Worm (Caenorhabditis elegans): ENCODE data around the gene eat-17.

DNA sequence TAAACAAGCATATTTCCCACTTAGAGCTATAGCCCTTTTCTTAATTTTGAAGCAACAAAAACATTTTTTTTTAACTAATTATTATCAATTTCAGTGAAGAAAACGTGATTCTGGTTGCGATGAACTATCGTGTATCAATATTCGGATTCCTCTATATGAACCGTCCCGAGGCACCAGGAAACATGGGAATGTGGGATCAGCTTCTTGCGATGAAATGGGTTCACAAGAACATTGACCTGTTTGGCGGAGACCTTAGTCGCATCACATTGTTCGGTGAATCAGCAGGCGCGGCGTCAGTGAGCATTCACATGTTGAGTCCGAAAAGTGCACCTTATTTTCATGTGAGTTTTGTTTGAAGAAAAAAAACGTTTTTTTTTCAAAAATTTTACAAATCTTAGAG lies 47.7 kb downstream of the eat-17 start:
- TF ChIP-seq unc-55 (GFP tag; optimal IDR thresholded peaks at IDR 0.05) (no peak), ama-1 (optimal IDR thresholded peaks at IDR 0.05) (no peak)
